Worm (Caenorhabditis elegans) whole organism, young adult: ENCODE measurements around the gene Y67D8B.3.

Experiments
- C17E4.6 ChIP-seq: fragments of 200-800 bp; sonication (Bioruptor generic); IDR thresholded peaks from 2 replicates; pipeline ENCODE4 v1.3.6; 2022; ENCODE audit warnings: missing genetic modification reagents, missing genetic modification characterization, missing compliant biosample characterization
- F22D6.2 ChIP-seq: sonication (generic microtip); optimal IDR thresholded peaks from 2 replicates; lab custom pipeline; 2016; ENCODE audit warnings: mild to moderate bottlenecking, missing genetic modification characterization, missing compliant biosample characterization
- F23B12.7 ChIP-seq: sonication (generic microtip); optimal IDR thresholded peaks from 2 replicates; lab custom pipeline; 2017; ENCODE audit warnings: missing genetic modification characterization, mild to moderate bottlenecking, missing compliant biosample characterization, antibody characterized with exemption, moderate library complexity; ENCODE audit not compliant: insufficient read depth
- F55B11.4 ChIP-seq: sonication (generic microtip); optimal IDR thresholded peaks from 2 replicates; lab custom pipeline; 2016; ENCODE audit warnings: missing compliant biosample characterization, missing genetic modification characterization, borderline replicate concordance; ENCODE audit not compliant: insufficient read depth
- F57A8.1 ChIP-seq: fragments of 200-800 bp; sonication (Bioruptor generic); optimal IDR thresholded peaks from 2 replicates; lab custom pipeline; 2018; ENCODE audit warnings: mild to moderate bottlenecking, missing genetic modification characterization, moderate library complexity, missing compliant biosample characterization
- T07F8.4 ChIP-seq: sonication (generic microtip); optimal IDR thresholded peaks from 2 replicates; lab custom pipeline; 2016; ENCODE audit warnings: mild to moderate bottlenecking, missing genetic modification characterization, moderate library complexity, missing compliant biosample characterization
- Y53F4B.3 ChIP-seq: fragments of 200-800 bp; sonication (Bioruptor generic); IDR thresholded peaks from 2 replicates; pipeline ENCODE4 v1.3.6; 2022; ENCODE audit warnings: missing genetic modification reagents, missing genetic modification characterization, missing compliant biosample characterization
- Y53G8AR.9 ChIP-seq: fragments of 200-800 bp; sonication (Bioruptor generic); conservative IDR thresholded peaks from 2 replicates; pipeline ENCODE4 v1.3.6; 2022; ENCODE audit warnings: missing genetic modification reagents, missing genetic modification characterization, missing compliant biosample characterization
- Y67H2A.10 ChIP-seq: fragments of 200-800 bp; sonication (Bioruptor generic); conservative IDR thresholded peaks from 2 replicates; pipeline ENCODE4 v1.3.6; 2022; ENCODE audit warnings: missing genetic modification reagents, missing genetic modification characterization, missing compliant biosample characterization
- Y79H2A.3 ChIP-seq: fragments of 200-800 bp; sonication (Bioruptor generic); conservative IDR thresholded peaks from 2 replicates; pipeline ENCODE4 v1.3.6; 2022; ENCODE audit warnings: missing genetic modification reagents, missing genetic modification characterization, missing compliant biosample characterization
- Y95B8A.8 ChIP-seq: fragments of 200-800 bp; sonication (Bioruptor generic); IDR thresholded peaks from 2 replicates; pipeline ENCODE4 v1.3.6; 2022; ENCODE audit warnings: missing genetic modification reagents, missing genetic modification characterization, missing compliant biosample characterization
- athp-1 ChIP-seq: sonication (generic microtip); optimal IDR thresholded peaks from 2 replicates; lab custom pipeline; 2017; ENCODE audit warnings: mild to moderate bottlenecking, missing genetic modification characterization, missing compliant biosample characterization
- attf-3 ChIP-seq: fragments of 200-800 bp; sonication (Bioruptor generic); conservative IDR thresholded peaks from 2 replicates; pipeline ENCODE4 v1.3.6; 2022; ENCODE audit warnings: missing genetic modification reagents, missing genetic modification characterization, missing compliant biosample characterization
- attf-5 ChIP-seq: fragments of 200-800 bp; sonication (Bioruptor generic); optimal IDR thresholded peaks from 2 replicates; lab custom pipeline; 2018; ENCODE audit warnings: mild to moderate bottlenecking, missing genetic modification characterization, missing compliant biosample characterization
- ccch-3 ChIP-seq: fragments of 200-800 bp; sonication (Bioruptor generic); optimal IDR thresholded peaks from 2 replicates; lab custom pipeline; 2018; ENCODE audit warnings: mild to moderate bottlenecking, missing genetic modification characterization, missing compliant biosample characterization
- cebp-2 ChIP-seq: fragments of 200-800 bp; sonication (Bioruptor generic); IDR thresholded peaks from 2 replicates; pipeline ENCODE4 v1.3.6; 2022; ENCODE audit warnings: missing genetic modification characterization, missing compliant biosample characterization
- ceh-27 ChIP-seq: fragments of 200-800 bp; sonication (Bioruptor generic); optimal IDR thresholded peaks from 2 replicates; lab custom pipeline; 2018; ENCODE audit warnings: mild to moderate bottlenecking, missing genetic modification characterization, moderate library complexity, missing compliant biosample characterization
- ceh-40 ChIP-seq: fragments of 200-800 bp; sonication (Bioruptor generic); IDR thresholded peaks from 2 replicates; pipeline ENCODE4 v1.3.6; 2022; ENCODE audit warnings: missing genetic modification characterization, missing compliant biosample characterization
- die-1 ChIP-seq: sonication (generic microtip); optimal IDR thresholded peaks from 2 replicates; lab custom pipeline; 2016; ENCODE audit warnings: missing genotype, mild to moderate bottlenecking, missing genetic modification characterization, missing compliant biosample characterization
- dpl-1 ChIP-seq: fragments of 150-350 bp; optimal IDR thresholded peaks from 2 replicates; lab custom pipeline; 2014; ENCODE audit warnings: missing biosample characterization, missing genetic modification reagents, missing genetic modification characterization
- egl-18 ChIP-seq: fragments of 200-800 bp; sonication (Bioruptor generic); IDR thresholded peaks from 2 replicates; pipeline ENCODE4 v1.3.6; 2022; ENCODE audit warnings: missing genetic modification reagents, missing genetic modification characterization, missing compliant biosample characterization
- egl-44 ChIP-seq: fragments of 200-800 bp; sonication (Bioruptor generic); IDR thresholded peaks from 2 replicates; pipeline ENCODE4 v1.3.6; 2022; ENCODE audit warnings: missing genetic modification reagents, missing genetic modification characterization, missing compliant biosample characterization
- egrh-3 ChIP-seq: fragments of 200-800 bp; sonication (Bioruptor generic); IDR thresholded peaks from 2 replicates; pipeline ENCODE4 v1.3.6; 2022; ENCODE audit warnings: missing genetic modification reagents, missing genetic modification characterization, missing compliant biosample characterization
- ekl-4 ChIP-seq: fragments of 200-800 bp; sonication (Bioruptor generic); IDR thresholded peaks from 2 replicates; pipeline ENCODE4 v1.3.6; 2022; ENCODE audit warnings: missing genetic modification reagents, missing genetic modification characterization, missing compliant biosample characterization
- fkh-3 ChIP-seq: sonication (generic microtip); optimal IDR thresholded peaks from 2 replicates; lab custom pipeline; 2016; ENCODE audit warnings: mild to moderate bottlenecking, missing genetic modification characterization, missing compliant biosample characterization
- gei-17 ChIP-seq: fragments of 200-800 bp; sonication (Bioruptor generic); optimal IDR thresholded peaks from 2 replicates; lab custom pipeline; 2018; ENCODE audit warnings: mild to moderate bottlenecking, missing genetic modification characterization, missing compliant biosample characterization
- him-1 ChIP-seq: sonication (generic microtip); optimal IDR thresholded peaks from 2 replicates; lab custom pipeline; 2016; ENCODE audit warnings: missing genotype, missing genetic modification reagents, missing genetic modification characterization, missing compliant biosample characterization
- hmg-1.2 ChIP-seq: fragments of 200-800 bp; sonication (Bioruptor generic); IDR thresholded peaks from 2 replicates; pipeline ENCODE4 v1.3.6; 2022; ENCODE audit warnings: missing genetic modification reagents, missing genetic modification characterization, missing compliant biosample characterization
- hsf-1 ChIP-seq: fragments of 200-800 bp; sonication (Bioruptor generic); IDR thresholded peaks from 2 replicates; pipeline ENCODE4 v1.3.6; 2022; ENCODE audit warnings: missing genetic modification reagents, missing genetic modification characterization, missing compliant biosample characterization
- lin-26 ChIP-seq: fragments of 200-800 bp; sonication (Bioruptor generic); IDR thresholded peaks from 2 replicates; pipeline ENCODE4 v1.3.6; 2022; ENCODE audit warnings: missing genetic modification reagents, missing genetic modification characterization, missing compliant biosample characterization
- lin-35 ChIP-seq, 3 experiments: fragments of 150-350 bp in 2 of 3; sonication (generic microtip) in 1 of 3; optimal IDR thresholded peaks; 2 replicates each; lab custom pipeline; 2014 to 2018; ENCODE audit warnings: missing biosample characterization in 3 of 3, missing genetic modification characterization in 3 of 3, missing genetic modification reagents in 3 of 3
- lin-40 ChIP-seq: sonication (generic microtip); optimal IDR thresholded peaks from 2 replicates; lab custom pipeline; 2016; ENCODE audit warnings: missing genetic modification characterization, mild to moderate bottlenecking, missing compliant biosample characterization, missing genotype, missing genetic modification reagents
- lsl-1 ChIP-seq: fragments of 200-800 bp; sonication (Bioruptor generic); optimal IDR thresholded peaks from 2 replicates; lab custom pipeline; 2018; ENCODE audit warnings: mild to moderate bottlenecking, missing genetic modification characterization, moderate library complexity, missing compliant biosample characterization
- madf-10 ChIP-seq: sonication (generic microtip); optimal IDR thresholded peaks from 2 replicates; lab custom pipeline; 2016; ENCODE audit warnings: mild to moderate bottlenecking, missing genetic modification characterization, missing compliant biosample characterization
- nhr-179 ChIP-seq: sonication (generic microtip); optimal IDR thresholded peaks from 2 replicates; lab custom pipeline; 2016; ENCODE audit warnings: mild to moderate bottlenecking, missing genetic modification characterization, missing compliant biosample characterization
- rec-8 ChIP-seq, 2 experiments: sonication (generic microtip); optimal IDR thresholded peaks; 2 replicates each; lab custom pipeline; 2016; ENCODE audit warnings: mild to moderate bottlenecking in 2 of 2, missing genetic modification characterization in 2 of 2, missing genetic modification reagents in 2 of 2, missing genotype in 2 of 2, missing biosample characterization in 1 of 2, missing compliant biosample characterization in 1 of 2, moderate library complexity in 1 of 2
- rpc-1 ChIP-seq, 2 experiments: fragments of 150-350 bp in 1 of 2; sonication (generic microtip) in 1 of 2; optimal IDR thresholded peaks; 2 replicates each; lab custom pipeline; 2014 to 2018; ENCODE audit warnings: missing biosample characterization in 1 of 2, missing genetic modification characterization in 1 of 2, missing genetic modification reagents in 1 of 2, missing genotype in 1 of 2
- sdz-38 ChIP-seq: sonication (generic microtip); optimal IDR thresholded peaks from 2 replicates; lab custom pipeline; 2016; ENCODE audit warnings: missing genotype, missing genetic modification characterization, missing compliant biosample characterization
- snpc-1.1 ChIP-seq: sonication (generic microtip); optimal IDR thresholded peaks from 2 replicates; lab custom pipeline; 2017; ENCODE audit warnings: missing genetic modification characterization, mild to moderate bottlenecking, missing compliant biosample characterization, antibody characterized with exemption, moderate library complexity, missing genotype, missing genetic modification reagents; ENCODE audit not compliant: insufficient read depth
- snpc-1.3 ChIP-seq: sonication (generic microtip); optimal IDR thresholded peaks from 2 replicates; lab custom pipeline; 2017; ENCODE audit warnings: missing genetic modification characterization, mild to moderate bottlenecking, missing compliant biosample characterization, antibody characterized with exemption, moderate library complexity, missing genotype, missing genetic modification reagents; ENCODE audit not compliant: insufficient read depth
- snpc-4 ChIP-seq, 5 experiments: fragments of 150-350 bp in 1 of 5; sonication (generic microtip) in 4 of 5; optimal IDR thresholded peaks; 2 replicates each; lab custom pipeline; 2014 to 2018; ENCODE audit warnings: missing genetic modification characterization in 5 of 5, missing biosample characterization in 3 of 5, antibody characterized with exemption in 2 of 5, mild to moderate bottlenecking in 2 of 5, missing compliant biosample characterization in 2 of 5, missing genotype in 2 of 5, moderate library complexity in 2 of 5, missing genetic modification reagents in 1 of 5
- unc-130 ChIP-seq: sonication (generic microtip); optimal IDR thresholded peaks from 2 replicates; lab custom pipeline; 2016; ENCODE audit warnings: missing genetic modification reagents, missing genetic modification characterization, missing compliant biosample characterization
- xnd-1 ChIP-seq: sonication (generic microtip); optimal IDR thresholded peaks from 2 replicates; lab custom pipeline; 2016; ENCODE audit warnings: missing genotype, missing genetic modification reagents, missing genetic modification characterization, missing compliant biosample characterization
- zim-3 ChIP-seq: sonication (generic microtip); optimal IDR thresholded peaks from 2 replicates; lab custom pipeline; 2017; ENCODE audit warnings: mild to moderate bottlenecking, missing genetic modification characterization, moderate library complexity, missing compliant biosample characterization
- ztf-18 ChIP-seq: sonication (generic microtip); optimal IDR thresholded peaks from 2 replicates; lab custom pipeline; 2016; ENCODE audit warnings: missing genotype, mild to moderate bottlenecking, missing genetic modification characterization, missing compliant biosample characterization
- ztf-26 ChIP-seq: sonication (generic microtip); optimal IDR thresholded peaks from 2 replicates; lab custom pipeline; 2017; ENCODE audit warnings: missing genetic modification characterization, missing compliant biosample characterization
- ztf-6 ChIP-seq: fragments of 200-800 bp; sonication (Bioruptor generic); IDR thresholded peaks from 2 replicates; pipeline ENCODE4 v1.3.6; 2022; ENCODE audit warnings: missing genetic modification reagents, missing genetic modification characterization, missing compliant biosample characterization

Y67D8B.3 gene

ce11 chrIV:3211929-3212328 is 9.9 kb upstream of the Y67D8B.3 start (continued):
- TF ChIP-seq hsf-1 (GFP tag; lab: Robert Waterston, UW) (peak; percentile 83), xnd-1 (tag; lab: Kevin White, UChicago) (peak; percentile 94), ceh-40 (GFP tag; lab: Robert Waterston, UW) (no peak), lin-26 (GFP tag; lab: Robert Waterston, UW) (0 out of 2 replicates have a peak, but pooled peaks have one; percentile 14), F57A8.1 (no peak), Y53G8AR.9 (peak; percentile 57; the same call in 1 of the 2 replicates), ccch-3 (GFP tag; lab: Kevin White, UChicago) (no peak), lin-35 (GFP tag; optimal IDR thresholded peaks at IDR 0.05; lab: Kevin White, UChicago) (peak in 1 of 3 experiments; percentile 68), nhr-179 (tag; lab: Kevin White, UChicago) (no peak), unc-130 (GFP tag; lab: Kevin White, UChicago) (no peak), zim-3 (tag; lab: Kevin White, UChicago) (no peak), him-1 (tag; lab: Kevin White, UChicago) (no peak), attf-5 (no peak), egl-44 (GFP tag; lab: Robert Waterston, UW) (no peak), madf-10 (tag; lab: Kevin White, UChicago) (no peak), lsl-1 (peak; percentile 96), Y95B8A.8 (GFP tag; lab: Robert Waterston, UW) (peak; percentile 86), ztf-26 (tag; lab: Kevin White, UChicago) (no peak), ekl-4 (GFP tag; lab: Robert Waterston, UW) (peak; percentile 37; the same call in 1 of the 2 replicates), snpc-4 (GFP tag; optimal IDR thresholded peaks at IDR 0.05; lab: Kevin White, UChicago) (no peak), snpc-4 (tag; optimal IDR thresholded peaks at IDR 0.05; lab: Kevin White, UChicago) (no peak), fkh-3 (tag; lab: Kevin White, UChicago) (no peak), ztf-6 (GFP tag; lab: Robert Waterston, UW) (no peak), F23B12.7 (tag; lab: Kevin White, UChicago) (no peak), F22D6.2 (tag; lab: Kevin White, UChicago) (no peak), hmg-1.2 (peak; percentile 65), snpc-1.1 (tag; lab: Kevin White, UChicago) (no peak), sdz-38 (tag; lab: Kevin White, UChicago) (no peak), snpc-1.3 (tag; lab: Kevin White, UChicago) (no peak), gei-17 (GFP tag; lab: Kevin White, UChicago) (no peak), attf-3 (GFP tag; lab: Robert Waterston, UW) (no peak), rpc-1 (optimal IDR thresholded peaks at IDR 0.05; lab: Kevin White, UChicago) (no peak), rpc-1 (tag; optimal IDR thresholded peaks at IDR 0.05; lab: Kevin White, UChicago) (no peak), cebp-2 (GFP tag; lab: Robert Waterston, UW) (no peak), die-1 (tag; lab: Kevin White, UChicago) (no peak), lin-40 (no peak), F55B11.4 (no peak), rec-8 (tag; optimal IDR thresholded peaks at IDR 0.05; lab: Kevin White, UChicago) (no peak), Y79H2A.3 (GFP tag; lab: Robert Waterston, UW) (peak; percentile 82), ztf-18 (tag; lab: Kevin White, UChicago) (no peak), Y67H2A.10 (0 out of 2 replicates have a peak, but pooled peaks have one; percentile 22), athp-1 (tag; lab: Kevin White, UChicago) (no peak), Y53F4B.3 (no peak), dpl-1 (GFP tag; lab: Kevin White, UChicago) (peak; percentile 93), T07F8.4 (tag; lab: Kevin White, UChicago) (no peak), egrh-3 (GFP tag; lab: Robert Waterston, UW) (peak; percentile 20; the same call in 1 of the 2 replicates), egl-18 (GFP tag; lab: Robert Waterston, UW) (no peak), C17E4.6 (GFP tag; lab: Robert Waterston, UW) (peak; percentile 86), ceh-27 (GFP tag; lab: Kevin White, UChicago) (no peak)
